Worm (Caenorhabditis elegans) whole organism, L4 larva: ENCODE results near the gene K03A11.4.
A peak's percentile ranks its signal among the peaks of the same experiment; 100 is the strongest.

Experiments used
- D1046.2 ChIP-seq: fragments of 200-800 bp; sonication (Bioruptor generic); IDR thresholded peaks from 2 replicates; pipeline ENCODE4 v1.3.6; 2022; ENCODE audit warnings: missing genetic modification characterization, missing compliant biosample characterization
- ceh-82 ChIP-seq: sonication (generic microtip); optimal IDR thresholded peaks from 2 replicates; lab custom pipeline; 2017; ENCODE audit warnings: missing biosample characterization, missing genetic modification characterization
- egl-27 ChIP-seq: sonication (generic microtip); optimal IDR thresholded peaks from 3 replicates; lab custom pipeline; 2017; ENCODE audit warnings: missing biosample characterization, missing genetic modification reagents, missing genetic modification characterization
- fos-1 ChIP-seq: fragments of 150-350 bp; optimal IDR thresholded peaks from 2 replicates; lab custom pipeline; 2014; ENCODE audit warnings: missing biosample characterization, missing genetic modification characterization
- hlh-30 ChIP-seq: sonication (generic microtip); optimal IDR thresholded peaks from 2 replicates; lab custom pipeline; 2017; ENCODE audit warnings: antibody characterized with exemption, mild to moderate bottlenecking, missing genetic modification characterization, missing compliant biosample characterization; ENCODE audit not compliant: insufficient read depth
- mep-1 ChIP-seq: fragments of 150-350 bp; sonication (generic microtip); optimal IDR thresholded peaks from 3 replicates; lab custom pipeline; 2014; ENCODE audit warnings: missing biosample characterization, missing genetic modification characterization
- nhr-77 ChIP-seq: fragments of 150-350 bp; optimal IDR thresholded peaks from 2 replicates; lab custom pipeline; 2014; ENCODE audit warnings: missing biosample characterization, missing genetic modification characterization
- sdz-12 ChIP-seq: fragments of 200-800 bp; sonication (Bioruptor generic); optimal IDR thresholded peaks from 2 replicates; lab custom pipeline; 2018; ENCODE audit warnings: mild to moderate bottlenecking, missing genetic modification characterization, missing compliant biosample characterization
- unc-39 ChIP-seq: sonication (generic microtip); optimal IDR thresholded peaks from 2 replicates; lab custom pipeline; 2017; ENCODE audit warnings: missing biosample characterization, missing genetic modification characterization
- unc-62 ChIP-seq, 3 experiments: fragments of 150-350 bp in 1 of 3; sonication (generic microtip); optimal IDR thresholded peaks in 2 of 3; peaks in 1 of 3; 1 replicate in 1 of 3; 2 replicates in 2 of 3; lab custom pipeline; 2014 to 2017; ENCODE audit warnings: missing biosample characterization in 3 of 3, missing genetic modification characterization in 3 of 3, missing genetic modification reagents in 3 of 3, missing genotype in 1 of 3
- ztf-11 ChIP-seq: fragments of 150-350 bp; optimal IDR thresholded peaks from 2 replicates; lab custom pipeline; 2014; ENCODE audit warnings: missing biosample characterization, missing genetic modification characterization

DNA sequence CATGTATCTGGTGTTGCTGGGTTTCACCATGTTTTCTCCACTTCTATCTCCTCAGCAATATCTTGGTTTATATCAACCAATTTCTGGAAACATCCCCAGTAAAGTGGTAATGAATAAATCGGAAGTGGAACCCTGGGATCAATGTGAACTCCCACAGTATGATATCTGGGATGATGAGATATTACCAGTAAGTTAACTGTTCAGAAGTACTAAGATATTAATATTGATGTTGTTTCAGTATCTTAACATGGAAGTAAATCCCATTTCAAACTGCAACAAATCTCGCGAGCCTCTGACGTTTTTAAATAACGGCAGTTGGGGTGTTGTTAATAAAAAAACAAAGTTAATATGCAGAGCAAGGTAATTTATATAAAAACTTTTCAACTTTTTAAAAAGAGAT, 13.2 kb downstream of the K03A11.4 start:
- TF ChIP-seq ceh-82 (no peak), ztf-11 (tag; lab: Kevin White, UChicago) (no peak), unc-62 (GFP tag; optimal IDR thresholded peaks at IDR 0.05 in 1 of 2; lab: Kevin White, UChicago) (peak in 1 of 2 experiments; percentile 94), unc-62 (tag; optimal IDR thresholded peaks at IDR 0.05; lab: Kevin White, UChicago) (no peak), mep-1 (tag; lab: Kevin White, UChicago) (no peak), D1046.2 (GFP tag; lab: Robert Waterston, UW) (no peak), egl-27 (no peak), sdz-12 (no peak), hlh-30 (no peak), unc-39 (tag; lab: Kevin White, UChicago) (no peak), nhr-77 (tag; lab: Kevin White, UChicago) (no peak), fos-1 (tag; lab: Kevin White, UChicago) (no peak)
